Worm (Caenorhabditis elegans) whole organism, L4 larva: Measurements from ENCODE around the gene mans-4.
A peak's percentile ranks its signal among the peaks of the same experiment; 100 is the strongest.

ENCODE experiments used
- F10B5.3 ChIP-seq: sonication (generic microtip); optimal IDR thresholded peaks from 2 replicates; lab custom pipeline; 2016; ENCODE audit warnings: mild to moderate bottlenecking, missing genetic modification characterization, missing compliant biosample characterization
- F49E8.2 ChIP-seq: sonication (generic microtip); optimal IDR thresholded peaks from 2 replicates; lab custom pipeline; 2016; ENCODE audit warnings: missing compliant biosample characterization, mild to moderate bottlenecking, missing genetic modification characterization, borderline replicate concordance
- T20F7.1 ChIP-seq: fragments of 200-800 bp; sonication (Bioruptor generic); optimal IDR thresholded peaks from 2 replicates; lab custom pipeline; 2018; ENCODE audit warnings: mild to moderate bottlenecking, missing genetic modification characterization, missing compliant biosample characterization
- T26A8.4 ChIP-seq: fragments of 200-800 bp; sonication (Bioruptor generic); IDR thresholded peaks from 2 replicates; pipeline ENCODE4 v1.3.6; 2022; ENCODE audit warnings: missing genetic modification characterization, missing compliant biosample characterization
- Y48G9A.11 ChIP-seq: fragments of 200-800 bp; sonication (Bioruptor generic); IDR thresholded peaks from 2 replicates; pipeline ENCODE4 v1.3.6; 2022; ENCODE audit warnings: missing genetic modification reagents, missing genetic modification characterization, missing compliant biosample characterization
- ZK337.2 ChIP-seq: fragments of 200-800 bp; sonication (Bioruptor generic); IDR thresholded peaks from 2 replicates; pipeline ENCODE4 v1.3.6; 2022; ENCODE audit warnings: missing genetic modification reagents, missing genetic modification characterization, missing compliant biosample characterization
- aha-1 ChIP-seq: fragments of 150-350 bp; peaks from one replicate; lab custom pipeline; 2014; ENCODE audit warnings: missing biosample characterization, missing genetic modification characterization
- ama-1 ChIP-seq: fragments of 150-350 bp; optimal IDR thresholded peaks from 2 replicates; lab custom pipeline; 2014; ENCODE audit warnings: inconsistent platforms, mixed read lengths
- arid-1 ChIP-seq: fragments of 200-800 bp; sonication (Bioruptor generic); conservative IDR thresholded peaks from 2 replicates; pipeline ENCODE4 v1.3.6; 2022; ENCODE audit warnings: missing genetic modification reagents, missing genetic modification characterization, missing compliant biosample characterization
- attf-4 ChIP-seq: sonication (generic microtip); optimal IDR thresholded peaks from 3 replicates; lab custom pipeline; 2017; ENCODE audit warnings: missing biosample characterization, missing genetic modification characterization
- cey-2 ChIP-seq: sonication (generic microtip); optimal IDR thresholded peaks from 3 replicates; lab custom pipeline; 2017; ENCODE audit warnings: missing genetic modification characterization, mild to moderate bottlenecking, missing compliant biosample characterization, antibody characterized with exemption, borderline replicate concordance; ENCODE audit not compliant: insufficient read depth
- ctbp-1 ChIP-seq: fragments of 200-800 bp; sonication (Bioruptor generic); IDR thresholded peaks from 2 replicates; pipeline ENCODE4 v1.3.6; 2022; ENCODE audit warnings: missing genetic modification reagents, missing genetic modification characterization, missing compliant biosample characterization
- daf-16 ChIP-seq, 3 experiments: sonication (generic microtip); optimal IDR thresholded peaks; 2 replicates each; lab custom pipeline; 2016 to 2017; ENCODE audit warnings: missing genetic modification characterization in 3 of 3, missing genetic modification reagents in 3 of 3, mild to moderate bottlenecking in 2 of 3, missing compliant biosample characterization in 2 of 3, missing biosample characterization in 1 of 3, moderate library complexity in 1 of 3
- daf-8 ChIP-seq: fragments of 200-800 bp; sonication (Bioruptor generic); IDR thresholded peaks from 2 replicates; pipeline ENCODE4 v1.3.6; 2022; ENCODE audit warnings: missing genetic modification characterization, missing compliant biosample characterization
- dmd-9 ChIP-seq: fragments of 200-800 bp; sonication (Bioruptor generic); IDR thresholded peaks from 2 replicates; pipeline ENCODE4 v1.3.6; 2022; ENCODE audit warnings: missing genetic modification reagents, missing genetic modification characterization, missing compliant biosample characterization
- duxl-1 ChIP-seq: sonication (generic microtip); optimal IDR thresholded peaks from 2 replicates; lab custom pipeline; 2016; ENCODE audit warnings: mild to moderate bottlenecking, missing genetic modification characterization, moderate library complexity, missing compliant biosample characterization; ENCODE audit not compliant: poor library complexity
- dve-1 ChIP-seq: sonication (generic microtip); optimal IDR thresholded peaks from 2 replicates; lab custom pipeline; 2017; ENCODE audit warnings: antibody characterized with exemption, mild to moderate bottlenecking, missing genetic modification characterization, missing compliant biosample characterization; ENCODE audit not compliant: insufficient read depth
- gei-8 ChIP-seq: fragments of 200-800 bp; sonication (Bioruptor generic); optimal IDR thresholded peaks from 2 replicates; lab custom pipeline; 2018; ENCODE audit warnings: mild to moderate bottlenecking, missing genetic modification characterization, missing compliant biosample characterization
- hif-1 ChIP-seq, 2 experiments: sonication (generic microtip); optimal IDR thresholded peaks; 2 replicates each; lab custom pipeline; 2016 to 2017; ENCODE audit warnings: missing compliant biosample characterization in 2 of 2, missing genetic modification characterization in 2 of 2, missing genetic modification reagents in 2 of 2, missing genotype in 2 of 2, mild to moderate bottlenecking in 1 of 2
- hlh-11 ChIP-seq: fragments of 200-800 bp; sonication (Bioruptor generic); optimal IDR thresholded peaks from 2 replicates; lab custom pipeline; 2018; ENCODE audit warnings: mild to moderate bottlenecking, missing genetic modification characterization, missing compliant biosample characterization
- hlh-30 ChIP-seq: sonication (generic microtip); optimal IDR thresholded peaks from 2 replicates; lab custom pipeline; 2017; ENCODE audit warnings: antibody characterized with exemption, mild to moderate bottlenecking, missing genetic modification characterization, missing compliant biosample characterization; ENCODE audit not compliant: insufficient read depth
- lin-13 ChIP-seq: fragments of 150-350 bp; optimal IDR thresholded peaks from 2 replicates; lab custom pipeline; 2014; ENCODE audit warnings: missing biosample characterization, missing genetic modification reagents, missing genetic modification characterization
- lin-38 ChIP-seq: fragments of 200-800 bp; sonication (Bioruptor generic); IDR thresholded peaks from 2 replicates; pipeline ENCODE4 v1.3.6; 2022; ENCODE audit warnings: missing genetic modification reagents, missing genetic modification characterization, missing compliant biosample characterization
- lin-39 ChIP-seq: fragments of 150-350 bp; optimal IDR thresholded peaks from 2 replicates; lab custom pipeline; 2014; ENCODE audit warnings: missing biosample characterization, missing genetic modification reagents, missing genetic modification characterization
- lir-3 ChIP-seq: sonication (generic microtip); optimal IDR thresholded peaks from 2 replicates; lab custom pipeline; 2016; ENCODE audit warnings: mild to moderate bottlenecking, missing genetic modification characterization, missing compliant biosample characterization
- lsy-2 ChIP-seq, 2 experiments: fragments of 150-350 bp in 1 of 2; sonication (generic microtip) in 1 of 2; optimal IDR thresholded peaks; 2 replicates each; lab custom pipeline; 2014 to 2017; ENCODE audit warnings: missing biosample characterization in 2 of 2, missing genetic modification characterization in 2 of 2
- madf-9 ChIP-seq: fragments of 200-800 bp; sonication (Bioruptor generic); conservative IDR thresholded peaks from 2 replicates; pipeline ENCODE4 v1.3.6; 2022; ENCODE audit warnings: missing genetic modification reagents, missing genetic modification characterization, missing compliant biosample characterization
- mdl-1 ChIP-seq, 2 experiments: fragments of 150-350 bp in 1 of 2; sonication (generic microtip) in 1 of 2; optimal IDR thresholded peaks; 2 replicates each; lab custom pipeline; 2014 to 2017; ENCODE audit warnings: missing biosample characterization in 2 of 2, missing genetic modification characterization in 2 of 2
- mep-1 ChIP-seq: fragments of 150-350 bp; sonication (generic microtip); optimal IDR thresholded peaks from 3 replicates; lab custom pipeline; 2014; ENCODE audit warnings: missing biosample characterization, missing genetic modification characterization
- nhr-10 ChIP-seq: fragments of 150-350 bp; optimal IDR thresholded peaks from 2 replicates; lab custom pipeline; 2014; ENCODE audit warnings: missing biosample characterization, missing genetic modification characterization
- nhr-102 ChIP-seq: sonication (generic microtip); optimal IDR thresholded peaks from 2 replicates; lab custom pipeline; 2016; ENCODE audit warnings: mild to moderate bottlenecking, missing genetic modification characterization, moderate library complexity, missing compliant biosample characterization
- nhr-111 ChIP-seq: fragments of 200-800 bp; sonication (Bioruptor generic); optimal IDR thresholded peaks from 2 replicates; lab custom pipeline; 2018; ENCODE audit warnings: mild to moderate bottlenecking, missing genetic modification characterization, missing compliant biosample characterization
- nhr-25 ChIP-seq: sonication (generic microtip); optimal IDR thresholded peaks from 2 replicates; lab custom pipeline; 2017; ENCODE audit warnings: missing genetic modification characterization, mild to moderate bottlenecking, missing compliant biosample characterization, antibody characterized with exemption, moderate library complexity, borderline replicate concordance; ENCODE audit not compliant: insufficient read depth
- nhr-28 ChIP-seq: fragments of 150-350 bp; optimal IDR thresholded peaks from 2 replicates; lab custom pipeline; 2014; ENCODE audit warnings: missing biosample characterization, missing genetic modification characterization
- nhr-41 ChIP-seq: fragments of 200-800 bp; sonication (Bioruptor generic); IDR thresholded peaks from 2 replicates; pipeline ENCODE4 v1.3.6; 2022; ENCODE audit warnings: missing genetic modification reagents, missing genetic modification characterization, missing compliant biosample characterization
- nhr-6 ChIP-seq: fragments of 150-350 bp; optimal IDR thresholded peaks from 2 replicates; lab custom pipeline; 2014; ENCODE audit warnings: missing biosample characterization, missing genetic modification characterization
- pha-4 ChIP-seq, 2 experiments: fragments of 150-350 bp in 1 of 2; fragments of 200-800 bp in 1 of 2; sonication (Bioruptor generic) in 1 of 2; IDR thresholded peaks in 1 of 2; optimal IDR thresholded peaks in 1 of 2; 2 replicates each; pipeline versions ENCODE4 v1.3.6 to Lab custom; 2014 to 2022; ENCODE audit warnings: missing genetic modification characterization in 2 of 2, missing genetic modification reagents in 2 of 2, missing biosample characterization in 1 of 2, missing compliant biosample characterization in 1 of 2
- php-3 ChIP-seq: fragments of 200-800 bp; sonication (Bioruptor generic); IDR thresholded peaks from 2 replicates; pipeline ENCODE4 v1.3.6; 2022; ENCODE audit warnings: missing genetic modification reagents, missing genetic modification characterization, missing compliant biosample characterization
- tag-97 ChIP-seq: fragments of 200-800 bp; sonication (Bioruptor generic); IDR thresholded peaks from 2 replicates; pipeline ENCODE4 v1.3.6; 2022; ENCODE audit warnings: missing genetic modification characterization, missing compliant biosample characterization
- unc-39 ChIP-seq: sonication (generic microtip); optimal IDR thresholded peaks from 2 replicates; lab custom pipeline; 2017; ENCODE audit warnings: missing biosample characterization, missing genetic modification characterization
- unc-62 ChIP-seq, 3 experiments: fragments of 150-350 bp in 1 of 3; sonication (generic microtip); optimal IDR thresholded peaks in 2 of 3; peaks in 1 of 3; 1 replicate in 1 of 3; 2 replicates in 2 of 3; lab custom pipeline; 2014 to 2017; ENCODE audit warnings: missing biosample characterization in 3 of 3, missing genetic modification characterization in 3 of 3, missing genetic modification reagents in 3 of 3, missing genotype in 1 of 3
- vab-7 ChIP-seq: fragments of 200-800 bp; sonication (Bioruptor generic); IDR thresholded peaks from 2 replicates; pipeline ENCODE4 v1.3.6; 2022; ENCODE audit warnings: missing genetic modification reagents, missing genetic modification characterization, missing compliant biosample characterization
- zfp-2 ChIP-seq: sonication (generic microtip); optimal IDR thresholded peaks from 2 replicates; lab custom pipeline; 2016; ENCODE audit warnings: mild to moderate bottlenecking, missing genetic modification characterization, missing compliant biosample characterization
- zfp-3 ChIP-seq: fragments of 200-800 bp; sonication (Bioruptor generic); conservative IDR thresholded peaks from 2 replicates; pipeline ENCODE4 v1.3.6; 2022; ENCODE audit warnings: missing genetic modification reagents, missing genetic modification characterization, missing compliant biosample characterization
- zip-2 ChIP-seq: fragments of 150-350 bp; optimal IDR thresholded peaks from 2 replicates; lab custom pipeline; 2014; ENCODE audit warnings: missing biosample characterization, missing genetic modification characterization
- ztf-7 ChIP-seq: fragments of 150-350 bp; optimal IDR thresholded peaks from 2 replicates; lab custom pipeline; 2014; ENCODE audit warnings: missing biosample characterization, missing genetic modification characterization

mans-4 gene

DNA sequence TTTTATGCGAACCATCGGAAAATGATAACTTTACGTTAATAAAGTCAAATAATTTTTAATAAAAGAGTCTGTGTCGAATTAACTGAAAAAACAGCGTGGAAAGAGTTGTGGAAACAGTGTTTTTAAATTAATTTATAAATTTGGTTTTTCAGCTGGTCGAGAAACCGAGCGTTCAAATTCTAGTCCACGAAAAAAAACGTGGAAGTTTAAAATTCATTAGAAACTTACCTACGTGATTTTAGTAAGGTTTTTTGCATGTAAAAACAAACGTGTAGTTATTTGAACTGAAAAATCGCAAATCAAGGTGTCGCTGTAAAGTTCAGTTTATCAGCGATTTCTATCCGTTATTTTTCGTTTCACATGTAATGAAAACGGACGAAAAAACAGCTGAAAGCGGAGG, at the start of gene mans-4:
Gene mans-4, minus strand, starts transcription at position 101 of the 400 bp plus-strand sequence.
- TF ChIP-seq gei-8 (GFP tag; lab: Kevin White, UChicago) (no peak), hif-1 (tag; optimal IDR thresholded peaks at IDR 0.05; lab: Kevin White, UChicago) (peak in 1 of 2 experiments; percentile 1)

- TF ChIP-seq nhr-10 (tag; lab: Kevin White, UChicago): no peak
- no peak for TF ChIP-seq gei-8 (GFP tag; lab: Kevin White, UChicago)
- no peak for TF ChIP-seq attf-4
- TF ChIP-seq hlh-30 (tag; lab: Kevin White, UChicago): peak; percentile 72
- no peak for TF ChIP-seq daf-8 (GFP tag; lab: Robert Waterston, UW)
- peak; percentile 58 for TF ChIP-seq mep-1
- TF ChIP-seq dve-1 (tag; lab: Kevin White, UChicago): no peak
- TF ChIP-seq nhr-25: peak; percentile 51
- no peak for TF ChIP-seq madf-9 (GFP tag; lab: Robert Waterston, UW)
- TF ChIP-seq hlh-11 (tag; lab: Kevin White, UChicago): peak; percentile 56
- TF ChIP-seq daf-16 (GFP tag; optimal IDR thresholded peaks at IDR 0.05; lab: Kevin White, UChicago): no peak
- TF ChIP-seq daf-16 (tag; optimal IDR thresholded peaks at IDR 0.05; lab: Kevin White, UChicago): no peak
- no peak for TF ChIP-seq nhr-41 (GFP tag; lab: Robert Waterston, UW)
- TF ChIP-seq mdl-1 (tag; optimal IDR thresholded peaks at IDR 0.05; lab: Kevin White, UChicago): peak; percentile 62 to 84
- TF ChIP-seq zfp-3: no peak
- TF ChIP-seq lsy-2 (tag; optimal IDR thresholded peaks at IDR 0.05; lab: Kevin White, UChicago): no peak
- TF ChIP-seq dmd-9 (GFP tag; lab: Robert Waterston, UW): no peak
- no peak for TF ChIP-seq ZK337.2 (GFP tag; lab: Robert Waterston, UW)
- no peak for TF ChIP-seq lin-38 (GFP tag; lab: Robert Waterston, UW)
- TF ChIP-seq Y48G9A.11: no peak
- TF ChIP-seq vab-7: no peak
- TF ChIP-seq ztf-7 (tag; lab: Kevin White, UChicago): no peak
- TF ChIP-seq F49E8.2 (tag; lab: Kevin White, UChicago): no peak
- TF ChIP-seq nhr-6 (tag; lab: Kevin White, UChicago): no peak
- TF ChIP-seq nhr-102: no peak
- no peak for TF ChIP-seq lir-3 (tag; lab: Kevin White, UChicago)
- TF ChIP-seq tag-97 (GFP tag; lab: Robert Waterston, UW): no peak
- no peak for TF ChIP-seq cey-2 (tag; lab: Kevin White, UChicago)
- no peak for TF ChIP-seq zfp-2 (tag; lab: Kevin White, UChicago)
- no peak for TF ChIP-seq lin-39 (tag; lab: Kevin White, UChicago)
- TF ChIP-seq ama-1: no peak
- TF ChIP-seq lin-13 (GFP tag; lab: Kevin White, UChicago): no peak
- TF ChIP-seq duxl-1: no peak
- TF ChIP-seq T26A8.4 (GFP tag; lab: Robert Waterston, UW): no peak
- TF ChIP-seq ctbp-1 (GFP tag; lab: Robert Waterston, UW): no peak
- peak; percentile 81 for TF ChIP-seq aha-1 (tag; lab: Kevin White, UChicago)
- TF ChIP-seq unc-62 (GFP tag; optimal IDR thresholded peaks at IDR 0.05 in 1 of 2; lab: Kevin White, UChicago): no peak
- no peak for TF ChIP-seq unc-62 (tag; optimal IDR thresholded peaks at IDR 0.05; lab: Kevin White, UChicago)
- peak; percentile 74 for TF ChIP-seq nhr-28
- TF ChIP-seq nhr-111: no peak
- TF ChIP-seq F10B5.3 (tag; lab: Kevin White, UChicago): no peak
- no peak for TF ChIP-seq arid-1 (GFP tag; lab: Robert Waterston, UW)
- TF ChIP-seq T20F7.1 (GFP tag; lab: Kevin White, UChicago): no peak
- TF ChIP-seq hif-1 (tag; optimal IDR thresholded peaks at IDR 0.05; lab: Kevin White, UChicago): peak in 1 of 2 experiments; percentile 23
- TF ChIP-seq pha-4 (GFP tag; IDR thresholded peaks at IDR 0.05; lab: Robert Waterston, UW): no peak
- TF ChIP-seq pha-4 (tag; optimal IDR thresholded peaks at IDR 0.05; lab: Kevin White, UChicago): no peak
- no peak for TF ChIP-seq unc-39 (tag; lab: Kevin White, UChicago)
- no peak for TF ChIP-seq zip-2 (tag; lab: Kevin White, UChicago)
- TF ChIP-seq php-3: no peak
Measured at ce11 chrIV:9121545-9121944, 43.2 kb upstream of the mans-4 start.
